Worm (Caenorhabditis elegans): Measurements from ENCODE around the gene W09D10.4.

- no peak for TF ChIP-seq ceh-62 (tag; optimal IDR thresholded peaks at IDR 0.05)
- no peak for TF ChIP-seq nhr-11 (tag; optimal IDR thresholded peaks at IDR 0.05)
- TF ChIP-seq ceh-82 (tag; optimal IDR thresholded peaks at IDR 0.05): no peak
- no peak for TF ChIP-seq ama-1 (optimal IDR thresholded peaks at IDR 0.05)
- TF ChIP-seq unc-130 (GFP tag; optimal IDR thresholded peaks at IDR 0.05): no peak
- TF ChIP-seq F44E2.7 (GFP tag; IDR thresholded peaks at IDR 0.05): no peak
- no peak for TF ChIP-seq madf-9 (GFP tag; conservative IDR thresholded peaks at IDR 0.05)
- TF ChIP-seq aha-1 (tag): no peak
- TF ChIP-seq zip-11 (GFP tag; IDR thresholded peaks at IDR 0.05): no peak
- TF ChIP-seq ceh-28 (tag; optimal IDR thresholded peaks at IDR 0.05): no peak
Observed at ce11 chrIII:10714541-10714940, 1.4 kb downstream of the W09D10.4 start.

All from whole organism, L4 larva.